Fruit fly (Drosophila melanogaster): Measurements from ENCODE around the gene CG33658.

CG33658 gene

DNA sequence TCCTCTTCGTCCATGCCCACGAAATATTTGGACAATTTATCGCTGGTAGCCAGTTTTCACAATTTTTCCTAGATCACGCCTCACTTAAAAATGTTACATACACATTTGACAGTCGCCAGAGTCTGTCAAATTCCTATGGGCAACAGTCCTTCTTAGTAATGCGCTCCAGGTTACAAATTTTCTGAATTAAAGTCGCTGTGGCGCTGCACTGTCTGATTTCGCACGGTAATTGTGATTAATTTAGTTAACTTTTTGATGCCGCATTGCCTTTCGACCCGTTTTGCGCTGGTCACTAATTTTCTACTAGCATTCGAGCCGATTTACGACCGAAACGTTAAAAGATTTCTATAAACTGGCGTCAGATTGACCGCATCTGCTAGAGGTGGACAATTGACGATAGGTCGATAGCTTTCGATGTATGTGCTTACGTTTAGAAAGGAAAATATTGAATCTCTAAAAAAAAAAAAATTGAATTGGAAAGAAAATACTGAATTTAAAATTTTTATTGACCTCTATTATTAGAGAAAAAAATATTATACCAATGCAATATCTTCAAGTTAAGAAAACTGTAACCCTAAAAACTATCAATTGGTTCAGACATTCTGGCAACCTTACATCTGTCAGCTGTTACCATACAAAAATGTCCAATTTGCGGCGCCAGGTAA lies 27.2 kb downstream of the CG33658 start, which contains the start of the genes lili and CG34150 (continued):
- TF ChIP-seq tx (GFP tag; optimal IDR thresholded peaks at IDR 0.05) (peak; percentile 61), Hsf (GFP tag; optimal IDR thresholded peaks at IDR 0.05) (peak; percentile 84), CG4854 (GFP tag; optimal IDR thresholded peaks at IDR 0.05) (peak; percentile 61), Fer2 (tag; optimal IDR thresholded peaks at IDR 0.05) (peak; percentile 81), BEAF-32 (GFP tag; optimal IDR thresholded peaks at IDR 0.05) (peak; percentile 83), gfzf (GFP tag; optimal IDR thresholded peaks at IDR 0.05) (peak; percentile 35), p53 (GFP tag; optimal IDR thresholded peaks at IDR 0.05) (peak; percentile 50), pan (optimal IDR thresholded peaks at IDR 0.05) (no peak), pan (GFP tag; optimal IDR thresholded peaks at IDR 0.05 in 1 of 2, IDR thresholded peaks at IDR 0.05 in 1 of 2) (peak in 1 of 2 experiments; percentile 67), Rfx (GFP tag; IDR thresholded peaks at IDR 0.05) (peak; percentile 78), CG12236 (GFP tag; optimal IDR thresholded peaks at IDR 0.05) (peak; percentile 42), ewg (GFP tag; optimal IDR thresholded peaks at IDR 0.05) (peak; percentile 51), CG17359 (tag; optimal IDR thresholded peaks at IDR 0.05) (peak; percentile 90), CG13123 (GFP tag; optimal IDR thresholded peaks at IDR 0.05) (peak; percentile 58), Max (GFP tag; optimal IDR thresholded peaks at IDR 0.05) (peak; percentile 79), Lpt (GFP tag; optimal IDR thresholded peaks at IDR 0.05) (no peak), CG8388 (GFP tag; optimal IDR thresholded peaks at IDR 0.05) (peak; percentile 55), unc-4 (GFP tag; IDR thresholded peaks at IDR 0.05; ENCODE audit: partially characterized antibody) (peak; percentile 89), Bdp1 (GFP tag; optimal IDR thresholded peaks at IDR 0.05) (peak; percentile 61), Stat92E (GFP tag; optimal IDR thresholded peaks at IDR 0.05) (no peak), CG18262 (tag; optimal IDR thresholded peaks at IDR 0.05) (peak; percentile 67), Elba2 (GFP tag; optimal IDR thresholded peaks at IDR 0.05) (no peak), CG18764 (GFP tag; optimal IDR thresholded peaks at IDR 0.05) (peak; percentile 73), CG1529 (GFP tag; optimal IDR thresholded peaks at IDR 0.05) (peak; percentile 46), Xrp1 (GFP tag; IDR thresholded peaks at IDR 0.05) (peak; percentile 73; the same call in 1 of the 2 replicates), Neu2 (GFP tag; optimal IDR thresholded peaks at IDR 0.05; ENCODE audit: borderline replicate concordance) (no peak), chn (GFP tag; optimal IDR thresholded peaks at IDR 0.05) (peak; percentile 78), Sry-δ (GFP tag; optimal IDR thresholded peaks at IDR 0.05) (peak; percentile 95), sim (GFP tag; IDR thresholded peaks at IDR 0.05) (no peak), Hey (tag; optimal IDR thresholded peaks at IDR 0.05) (no peak), CG18476 (GFP tag; optimal IDR thresholded peaks at IDR 0.05) (peak; percentile 57), CG7786 (GFP tag; optimal IDR thresholded peaks at IDR 0.05) (peak; percentile 74), stwl (tag; optimal IDR thresholded peaks at IDR 0.05) (peak; percentile 75), nerfin-2 (GFP tag; IDR thresholded peaks at IDR 0.05; ENCODE audit: partially characterized antibody) (no peak), pho (GFP tag; optimal IDR thresholded peaks at IDR 0.05) (peak; percentile 79), dmrt11E (tag; optimal IDR thresholded peaks at IDR 0.05) (peak; percentile 69), knrl (GFP tag; IDR thresholded peaks at IDR 0.05; ENCODE audit: partially characterized antibody) (peak; percentile 85), eve (GFP tag; optimal IDR thresholded peaks at IDR 0.05) (no peak), CG3163 (GFP tag; optimal IDR thresholded peaks at IDR 0.05) (peak; percentile 34), vnd (GFP tag; IDR thresholded peaks at IDR 0.05; ENCODE audit: partially characterized antibody) (peak; percentile 61), B-H2 (GFP tag; optimal IDR thresholded peaks at IDR 0.05) (peak; percentile 86), Myb (GFP tag; optimal IDR thresholded peaks at IDR 0.05) (peak; percentile 44), CG12071 (GFP tag; optimal IDR thresholded peaks at IDR 0.05) (no peak), Bgb (GFP tag; IDR thresholded peaks at IDR 0.05; ENCODE audit: partially characterized antibody) (peak; percentile 74), grn (GFP tag; optimal IDR thresholded peaks at IDR 0.05) (no peak), CG12744 (GFP tag; optimal IDR thresholded peaks at IDR 0.05) (peak; percentile 72), Opbp (GFP tag; IDR thresholded peaks at IDR 0.05; ENCODE audit: partially characterized antibody) (peak; percentile 71; the same call in 2 of the 3 replicates), trem (tag; optimal IDR thresholded peaks at IDR 0.05) (peak; percentile 92), abd-A (tag; optimal IDR thresholded peaks at IDR 0.05) (no peak)
